Fruit fly (Drosophila melanogaster) whole organism, embryonic: ENCODE measurements around the gene Crg-1.

Source experiments
- Blimp-1 ChIP-seq: fragments of 200-800 bp; sonication (Bioruptor generic); optimal IDR thresholded peaks from 3 replicates; lab custom pipeline; 2018; ENCODE audit warnings: missing biosample characterization, missing genetic modification characterization, mild to moderate bottlenecking, moderate library complexity, missing genetic modification reagents
- CG10209 ChIP-seq: fragments of 200-800 bp; sonication (Bioruptor generic); optimal IDR thresholded peaks from 3 replicates; lab custom pipeline; 2017; ENCODE audit warnings: missing biosample characterization, mild to moderate bottlenecking, missing genetic modification characterization, missing genetic modification reagents
- CG11085 ChIP-seq: fragments of 200-800 bp; sonication (Bioruptor generic); IDR thresholded peaks from 2 replicates; pipeline ENCODE4 v1.3.6; 2022; ENCODE audit warnings: missing biosample characterization, missing genetic modification characterization
- CG11247 ChIP-seq: fragments of 200-800 bp; sonication (Bioruptor generic); IDR thresholded peaks from 2 replicates; pipeline ENCODE4 v1.3.6; 2022; ENCODE audit warnings: missing biosample characterization, missing genetic modification characterization
- CG12769 ChIP-seq: fragments of 200-800 bp; sonication (Bioruptor generic); optimal IDR thresholded peaks from 2 replicates; lab custom pipeline; 2019; ENCODE audit warnings: missing biosample characterization, mild to moderate bottlenecking, missing genetic modification characterization, moderate library complexity
- CG13775 ChIP-seq: fragments of 200-800 bp; sonication (Bioruptor generic); optimal IDR thresholded peaks from 3 replicates; lab custom pipeline; 2017; ENCODE audit warnings: missing biosample characterization, mild to moderate bottlenecking, missing genetic modification characterization
- CG15011 ChIP-seq: fragments of 200-800 bp; sonication (Bioruptor generic); optimal IDR thresholded peaks from 3 replicates; lab custom pipeline; 2018; ENCODE audit warnings: missing biosample characterization, mild to moderate bottlenecking, missing genetic modification characterization
- CG16863 ChIP-seq: fragments of 200-800 bp; sonication (Bioruptor generic); optimal IDR thresholded peaks from 3 replicates; lab custom pipeline; 2016; ENCODE audit warnings: missing biosample characterization, missing genetic modification characterization
- CG18764 ChIP-seq: fragments of 200-800 bp; sonication (Bioruptor generic); optimal IDR thresholded peaks from 3 replicates; lab custom pipeline; 2016; ENCODE audit warnings: missing biosample characterization, missing genetic modification characterization
- CG2199 ChIP-seq: fragments of 200-800 bp; sonication (Bioruptor generic); IDR thresholded peaks from 3 replicates; pipeline ENCODE4 v1.3.6; 2022; ENCODE audit warnings: missing biosample characterization, missing genetic modification characterization
- CG3065 ChIP-seq: fragments of 200-800 bp; sonication (Bioruptor generic); optimal IDR thresholded peaks from 2 replicates; lab custom pipeline; 2016; ENCODE audit warnings: missing biosample characterization, missing genetic modification characterization
- CG31365 ChIP-seq: fragments of 200-800 bp; sonication (Bioruptor generic); optimal IDR thresholded peaks from 2 replicates; lab custom pipeline; 2018; ENCODE audit warnings: missing biosample characterization, mild to moderate bottlenecking, missing genetic modification characterization
- CG31441 ChIP-seq: fragments of 200-800 bp; sonication (Bioruptor generic); IDR thresholded peaks from 2 replicates; pipeline ENCODE4 v1.3.6; 2022; ENCODE audit warnings: missing biosample characterization, missing genetic modification characterization
- CG34422 ChIP-seq: fragments of 200-800 bp; sonication (Bioruptor generic); IDR thresholded peaks from 3 replicates; pipeline ENCODE4 v1.3.6; 2022; ENCODE audit warnings: missing biosample characterization, missing genetic modification characterization
- CG5953 ChIP-seq: fragments of 200-800 bp; sonication (Bioruptor generic); IDR thresholded peaks from 2 replicates; pipeline ENCODE4 v1.3.6; 2022; ENCODE audit warnings: missing biosample characterization, missing genetic modification characterization
- CG6272 ChIP-seq: fragments of 200-800 bp; sonication (Bioruptor generic); IDR thresholded peaks from 2 replicates; pipeline ENCODE4 v1.3.6; 2022; ENCODE audit warnings: missing biosample characterization, missing genetic modification characterization
- CG6683 ChIP-seq: fragments of 200-800 bp; sonication (Bioruptor generic); optimal IDR thresholded peaks from 2 replicates; lab custom pipeline; 2017; ENCODE audit warnings: missing biosample characterization, mild to moderate bottlenecking, missing genetic modification characterization, missing genetic modification reagents
- CG6791 ChIP-seq: fragments of 200-800 bp; sonication (Bioruptor generic); IDR thresholded peaks from 3 replicates; pipeline ENCODE4 v1.3.6; 2022; ENCODE audit warnings: missing biosample characterization, missing genetic modification characterization; ENCODE audit not compliant: partially characterized antibody
- CG6813 ChIP-seq: fragments of 200-800 bp; sonication (Bioruptor generic); optimal IDR thresholded peaks from 2 replicates; lab custom pipeline; 2017; ENCODE audit warnings: missing biosample characterization, missing genetic modification characterization, mild to moderate bottlenecking, moderate library complexity, missing genetic modification reagents
- CG7271 ChIP-seq: fragments of 200-800 bp; sonication (Bioruptor generic); optimal IDR thresholded peaks from 2 replicates; lab custom pipeline; 2018; ENCODE audit warnings: missing biosample characterization, mild to moderate bottlenecking, missing genetic modification characterization, moderate library complexity
- CG7372 ChIP-seq: fragments of 200-800 bp; sonication (Bioruptor generic); IDR thresholded peaks from 2 replicates; pipeline ENCODE4 v1.3.6; 2022; ENCODE audit warnings: missing biosample characterization, missing genetic modification characterization
- CG8388 ChIP-seq: fragments of 200-800 bp; sonication (Bioruptor generic); optimal IDR thresholded peaks from 2 replicates; lab custom pipeline; 2019; ENCODE audit warnings: missing biosample characterization, mild to moderate bottlenecking, missing genetic modification characterization, moderate library complexity
- CG8924 ChIP-seq: fragments of 200-800 bp; optimal IDR thresholded peaks from 3 replicates; lab custom pipeline; 2019; ENCODE audit warnings: missing biosample characterization, mild to moderate bottlenecking, missing genetic modification characterization, moderate library complexity
- ERR ChIP-seq: fragments of 200-800 bp; sonication (Bioruptor generic); optimal IDR thresholded peaks from 2 replicates; lab custom pipeline; 2016; ENCODE audit warnings: missing biosample characterization, missing genetic modification characterization
- Ets97D ChIP-seq: fragments of 200-800 bp; sonication (Bioruptor generic); optimal IDR thresholded peaks from 3 replicates; lab custom pipeline; 2016; ENCODE audit warnings: missing biosample characterization, missing genetic modification characterization
- HLHmδ ChIP-seq: fragments of 200-800 bp; sonication (Bioruptor generic); optimal IDR thresholded peaks from 2 replicates; lab custom pipeline; 2018; ENCODE audit warnings: missing biosample characterization, mild to moderate bottlenecking, missing genetic modification characterization, moderate library complexity
- Mes4 ChIP-seq: fragments of 200-800 bp; sonication (Bioruptor generic); optimal IDR thresholded peaks from 2 replicates; lab custom pipeline; 2016; ENCODE audit warnings: missing biosample characterization, missing genetic modification characterization
- Nf-YA ChIP-seq: fragments of 200-800 bp; sonication (Bioruptor generic); IDR thresholded peaks from 2 replicates; pipeline ENCODE4 v1.3.6; 2022; ENCODE audit warnings: missing biosample characterization, missing genetic modification characterization
- Optix ChIP-seq: fragments of 200-800 bp; sonication (Bioruptor generic); IDR thresholded peaks from 3 replicates; pipeline ENCODE4 v1.3.6; 2022; ENCODE audit warnings: missing biosample characterization, missing genetic modification characterization
- Ravus ChIP-seq: fragments of 200-800 bp; sonication (Bioruptor generic); IDR thresholded peaks from 2 replicates; pipeline ENCODE4 v1.3.6; 2022; ENCODE audit warnings: missing biosample characterization, missing genetic modification characterization
- Sry-β ChIP-seq: fragments of 200-800 bp; sonication (Bioruptor generic); optimal IDR thresholded peaks from 2 replicates; lab custom pipeline; 2018; ENCODE audit warnings: missing biosample characterization, mild to moderate bottlenecking, missing genetic modification characterization, moderate library complexity
- bbx ChIP-seq: fragments of 200-800 bp; sonication (Bioruptor generic); IDR thresholded peaks from 2 replicates; pipeline ENCODE4 v1.3.6; 2022; ENCODE audit warnings: missing biosample characterization, missing genetic modification characterization; ENCODE audit not compliant: partially characterized antibody
- bsh ChIP-seq, 2 experiments: fragments of 200-800 bp; sonication (Bioruptor generic); optimal IDR thresholded peaks; 2 replicates each; lab custom pipeline; 2017 to 2018; ENCODE audit warnings: mild to moderate bottlenecking in 2 of 2, missing biosample characterization in 2 of 2, missing genetic modification characterization in 2 of 2, moderate library complexity in 1 of 2
- chif ChIP-seq, 2 experiments: fragments of 200-800 bp; sonication (Bioruptor generic); optimal IDR thresholded peaks; 3 replicates each; lab custom pipeline; 2016; ENCODE audit warnings: missing biosample characterization in 2 of 2, missing genetic modification characterization in 2 of 2
- ind ChIP-seq: fragments of 200-800 bp; sonication (Bioruptor generic); optimal IDR thresholded peaks from 3 replicates; lab custom pipeline; 2016; ENCODE audit warnings: missing biosample characterization, missing genetic modification characterization
- lab ChIP-seq: fragments of 200-800 bp; sonication (Bioruptor generic); optimal IDR thresholded peaks from 3 replicates; lab custom pipeline; 2017; ENCODE audit warnings: missing biosample characterization, missing genetic modification characterization, mild to moderate bottlenecking, moderate library complexity, missing genetic modification reagents
- maf-S ChIP-seq: fragments of 200-800 bp; sonication (Bioruptor generic); optimal IDR thresholded peaks from 2 replicates; lab custom pipeline; 2016; ENCODE audit warnings: missing biosample characterization, missing genetic modification characterization
- mirr ChIP-seq: fragments of 200-800 bp; sonication (Bioruptor generic); optimal IDR thresholded peaks from 3 replicates; lab custom pipeline; 2018; ENCODE audit warnings: missing biosample characterization, mild to moderate bottlenecking, missing genetic modification characterization
- mld ChIP-seq: fragments of 200-800 bp; sonication (Bioruptor generic); IDR thresholded peaks from 3 replicates; pipeline ENCODE4 v1.3.6; 2022; ENCODE audit warnings: missing biosample characterization, missing genetic modification characterization; ENCODE audit not compliant: partially characterized antibody
- nau ChIP-seq: fragments of 200-800 bp; sonication (Bioruptor generic); optimal IDR thresholded peaks from 3 replicates; lab custom pipeline; 2017; ENCODE audit warnings: missing biosample characterization, mild to moderate bottlenecking, missing genetic modification characterization, missing genetic modification reagents
- nom ChIP-seq: fragments of 200-800 bp; sonication (Bioruptor generic); optimal IDR thresholded peaks from 2 replicates; lab custom pipeline; 2017; ENCODE audit warnings: missing biosample characterization, missing genetic modification characterization, mild to moderate bottlenecking, moderate library complexity, missing genetic modification reagents
- org-1 ChIP-seq: fragments of 200-800 bp; sonication (Bioruptor generic); optimal IDR thresholded peaks from 2 replicates; lab custom pipeline; 2017; ENCODE audit warnings: missing biosample characterization, missing genetic modification characterization
- ranshi ChIP-seq: fragments of 200-800 bp; sonication (Bioruptor generic); IDR thresholded peaks from 2 replicates; pipeline ENCODE4 v1.3.6; 2022; ENCODE audit warnings: missing biosample characterization, missing genetic modification characterization
- sr ChIP-seq: fragments of 200-800 bp; sonication (Bioruptor generic); IDR thresholded peaks from 3 replicates; pipeline ENCODE4 v1.3.6; 2022; ENCODE audit warnings: missing biosample characterization, missing genetic modification characterization
- tap ChIP-seq: fragments of 200-800 bp; optimal IDR thresholded peaks from 3 replicates; lab custom pipeline; 2019; ENCODE audit warnings: missing biosample characterization, mild to moderate bottlenecking, missing genetic modification characterization, moderate library complexity
- twi ChIP-seq: fragments of 200-800 bp; optimal IDR thresholded peaks from 2 replicates; lab custom pipeline; 2019; ENCODE audit warnings: missing biosample characterization, mild to moderate bottlenecking, missing genetic modification characterization, moderate library complexity
- usp ChIP-seq: fragments of >200 bp; optimal IDR thresholded peaks from 2 replicates; lab custom pipeline; 2017; ENCODE audit warnings: missing biosample characterization, missing genetic modification characterization
- zen ChIP-seq: fragments of 200-800 bp; sonication (Bioruptor generic); optimal IDR thresholded peaks from 3 replicates; lab custom pipeline; 2018; ENCODE audit warnings: missing biosample characterization, mild to moderate bottlenecking, missing genetic modification characterization, moderate library complexity
- zfh1 ChIP-seq: fragments of 200-800 bp; sonication (Bioruptor generic); IDR thresholded peaks from 3 replicates; pipeline ENCODE4 v1.3.6; 2022; ENCODE audit warnings: missing biosample characterization, missing genetic modification characterization

The Crg-1 gene

dm6 chrX:3775822-3776668 is 17.0 kb upstream of the Crg-1 start (continued):
- TF ChIP-seq CG6683 (GFP tag; lab: Kevin White, UChicago), result peak; percentile 3
- TF ChIP-seq CG7271 (tag; lab: Kevin White, UChicago), result no peak
- peak; percentile 97 for TF ChIP-seq nom (GFP tag; lab: Kevin White, UChicago)
- TF ChIP-seq CG7372, result no peak
- no peak for TF ChIP-seq ranshi (GFP tag; lab: Robert Waterston, UW)
- TF ChIP-seq CG11085 (GFP tag; lab: Robert Waterston, UW), result no peak
- TF ChIP-seq usp (GFP tag; lab: Kevin White, UChicago), result no peak
- no peak for TF ChIP-seq Nf-YA
- no peak for TF ChIP-seq CG11247 (GFP tag; lab: Robert Waterston, UW)
- no peak for TF ChIP-seq CG15011 (GFP tag; lab: Kevin White, UChicago)
- TF ChIP-seq lab (GFP tag; lab: Kevin White, UChicago), result peak; percentile 18
- no peak for TF ChIP-seq chif (GFP tag; optimal IDR thresholded peaks at IDR 0.05; lab: Kevin White, UChicago)
- TF ChIP-seq Ravus, result no peak
- TF ChIP-seq CG18764 (GFP tag; lab: Kevin White, UChicago), result no peak
- no peak for TF ChIP-seq CG8924 (tag; lab: Kevin White, UChicago)
- TF ChIP-seq CG34422, result no peak; the same call in 2 of the 3 replicates
- TF ChIP-seq ERR, result no peak
- no peak for TF ChIP-seq CG16863
- no peak for TF ChIP-seq org-1 (GFP tag; lab: Kevin White, UChicago)
- TF ChIP-seq bbx (GFP tag; lab: Robert Waterston, UW), result no peak
- no peak for TF ChIP-seq Mes4 (GFP tag; lab: Kevin White, UChicago)
- peak; percentile 48 for TF ChIP-seq CG12769 (tag; lab: Kevin White, UChicago)
- no peak for TF ChIP-seq tap (tag; lab: Kevin White, UChicago)
- TF ChIP-seq bsh (GFP tag; optimal IDR thresholded peaks at IDR 0.05; lab: Kevin White, UChicago), result peak in 1 of 2 experiments; percentile 92
- no peak for TF ChIP-seq twi
- TF ChIP-seq Ets97D, result no peak
- TF ChIP-seq CG6791 (GFP tag; lab: Robert Waterston, UW), result no peak; the same call in 2 of the 3 replicates
- peak; percentile 29 for TF ChIP-seq Blimp-1
- no peak for TF ChIP-seq Optix
- TF ChIP-seq CG5953 (GFP tag; lab: Robert Waterston, UW), result no peak
- TF ChIP-seq maf-S (GFP tag; lab: Kevin White, UChicago), result no peak
- peak; percentile 72 for TF ChIP-seq mirr (GFP tag; lab: Kevin White, UChicago)
- no peak for TF ChIP-seq zfh1 (GFP tag; lab: Robert Waterston, UW)
- no peak for TF ChIP-seq CG31441
- TF ChIP-seq nau, result peak; percentile 9
- no peak for TF ChIP-seq mld (GFP tag; lab: Robert Waterston, UW)
- no peak for TF ChIP-seq CG10209
- TF ChIP-seq Sry-β (GFP tag; lab: Kevin White, UChicago), result no peak
- no peak for TF ChIP-seq HLHmδ (GFP tag; lab: Kevin White, UChicago)
- no peak for TF ChIP-seq zen
- TF ChIP-seq CG31365 (tag; lab: Kevin White, UChicago), result no peak
- no peak for TF ChIP-seq ind (GFP tag; lab: Kevin White, UChicago)
- TF ChIP-seq CG8388 (GFP tag; lab: Kevin White, UChicago), result no peak
- no peak for TF ChIP-seq CG6813 (GFP tag; lab: Kevin White, UChicago)
- no peak for TF ChIP-seq CG13775 (GFP tag; lab: Kevin White, UChicago)
- TF ChIP-seq CG6272 (GFP tag; lab: Robert Waterston, UW), result no peak
- peak; percentile 18; the same call in 1 of the 3 replicates for TF ChIP-seq CG2199 (GFP tag; lab: Robert Waterston, UW)
- no peak for TF ChIP-seq sr (GFP tag; lab: Robert Waterston, UW)
- TF ChIP-seq CG3065, result no peak
